Fruit fly (Drosophila melanogaster) whole organism, embryonic: Measurements from ENCODE around the gene caup.

Source experiments
- Taf1 ChIP-seq: fragments of 200-800 bp; sonication (Bioruptor generic); IDR thresholded peaks from 2 replicates; pipeline ENCODE4 v1.3.6; 2022; ENCODE audit warnings: missing biosample characterization, missing genetic modification characterization
- crp ChIP-seq, 2 experiments: fragments of 200-800 bp; sonication (Bioruptor generic); optimal IDR thresholded peaks; 2 replicates in 1 of 2; 3 replicates in 1 of 2; lab custom pipeline; 2017; ENCODE audit warnings: missing biosample characterization in 2 of 2, missing genetic modification characterization in 2 of 2, mild to moderate bottlenecking in 1 of 2, moderate library complexity in 1 of 2
- gsb ChIP-seq: fragments of 200-800 bp; sonication (Bioruptor generic); IDR thresholded peaks from 2 replicates; pipeline ENCODE4 v1.3.6; 2022; ENCODE audit warnings: missing biosample characterization, missing genetic modification characterization

DNA sequence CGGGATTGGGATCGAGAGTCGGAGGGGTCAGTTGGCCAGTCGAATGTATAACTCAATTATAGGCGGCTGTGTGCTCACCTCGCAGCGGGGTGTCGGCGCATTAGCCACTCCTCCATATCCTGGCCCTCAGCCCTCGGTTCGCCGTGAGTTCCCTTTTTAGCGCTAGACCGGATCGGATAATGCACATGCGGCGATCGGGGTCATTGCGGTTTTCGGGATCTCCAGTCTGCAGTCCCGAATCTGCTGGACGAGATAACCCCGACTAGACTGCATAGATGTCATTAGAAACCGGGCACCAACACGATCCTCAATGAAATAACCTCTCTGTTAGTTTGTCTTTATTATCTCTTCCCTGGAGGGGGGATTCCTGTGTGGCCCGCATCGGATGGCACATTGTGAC is 37.9 kb downstream of the caup start:
- TF ChIP-seq crp (GFP tag; optimal IDR thresholded peaks at IDR 0.05; lab: Kevin White, UChicago) (no peak), gsb (GFP tag; lab: Robert Waterston, UW) (no peak), Taf1 (GFP tag; lab: Robert Waterston, UW) (no peak)
